Worm (Caenorhabditis elegans): ENCODE results near the gene best-22.

DNA sequence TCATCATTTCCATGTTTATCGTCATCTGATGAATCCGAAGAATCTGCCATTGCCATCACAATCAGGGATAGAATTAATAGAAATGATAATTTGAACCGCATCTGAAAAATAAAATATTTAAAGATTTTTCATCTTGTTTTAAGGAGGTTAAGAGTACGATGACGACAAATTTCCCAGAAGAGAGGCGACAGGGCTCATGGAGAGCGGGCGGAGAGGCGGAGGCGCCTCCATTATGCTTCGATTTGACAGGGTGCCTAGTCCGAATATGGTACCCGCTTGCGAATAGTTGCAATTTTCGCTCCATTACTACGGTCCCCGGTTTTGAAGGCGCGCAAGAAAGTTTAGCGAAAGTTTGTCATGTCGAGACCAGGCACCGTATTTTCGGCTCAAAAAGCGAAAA, 35.3 kb downstream of the best-22 start, which contains the start of gene F28D1.6:
- TF ChIP-seq ceh-44 (GFP tag; IDR thresholded peaks at IDR 0.05) = no peak
- TF ChIP-seq D1046.2 (GFP tag; IDR thresholded peaks at IDR 0.05) = no peak
- no peak for TF ChIP-seq unc-39 (tag; optimal IDR thresholded peaks at IDR 0.05)
- TF ChIP-seq spr-3 (GFP tag; optimal IDR thresholded peaks at IDR 0.05) = no peak
- no peak for TF ChIP-seq hlh-30 (tag; optimal IDR thresholded peaks at IDR 0.05; ENCODE audit: insufficient read depth)
- TF ChIP-seq jun-1 (tag; optimal IDR thresholded peaks at IDR 0.05) = no peak
- no peak for TF ChIP-seq fos-1 (tag; optimal IDR thresholded peaks at IDR 0.05)
- no peak for TF ChIP-seq lin-13 (GFP tag; optimal IDR thresholded peaks at IDR 0.05)
- no peak for TF ChIP-seq dmd-9 (GFP tag; IDR thresholded peaks at IDR 0.05)
- TF ChIP-seq pha-4 (GFP tag; IDR thresholded peaks at IDR 0.05) = no peak
- no peak for TF ChIP-seq pha-4 (tag; optimal IDR thresholded peaks at IDR 0.05)
- no peak for TF ChIP-seq F26F4.8 (GFP tag; conservative IDR thresholded peaks at IDR 0.05)
- TF ChIP-seq mep-1 (tag; optimal IDR thresholded peaks at IDR 0.05) = no peak
- TF ChIP-seq snpc-4 (tag; optimal IDR thresholded peaks at IDR 0.05) = no peak
- TF ChIP-seq daf-12 (tag; optimal IDR thresholded peaks at IDR 0.05) = no peak

Measured in whole organism, L4 larva.